Worm (Caenorhabditis elegans) whole organism, midembryonic: ENCODE results near the gene ceh-7.

Source experiments
- T22C8.4 ChIP-seq: fragments of 200-800 bp; sonication (Bioruptor generic); IDR thresholded peaks from 2 replicates; pipeline ENCODE4 v1.3.6; 2022; ENCODE audit warnings: missing genetic modification characterization, missing compliant biosample characterization
- flt-1 ChIP-seq: fragments of 200-800 bp; sonication (Bioruptor generic); IDR thresholded peaks from 2 replicates; pipeline ENCODE4 v1.3.6; 2022; ENCODE audit warnings: missing genetic modification characterization, missing compliant biosample characterization
- klf-2 ChIP-seq: fragments of 200-800 bp; sonication (Bioruptor generic); conservative IDR thresholded peaks from 2 replicates; pipeline ENCODE4 v1.3.6; 2022; ENCODE audit warnings: missing genetic modification reagents, missing genetic modification characterization, missing compliant biosample characterization
- med-1 ChIP-seq: sonication (generic microtip); optimal IDR thresholded peaks from 2 replicates; lab custom pipeline; 2017; ENCODE audit warnings: missing genetic modification characterization, mild to moderate bottlenecking, missing compliant biosample characterization, antibody characterized with exemption, missing genetic modification reagents; ENCODE audit not compliant: insufficient read depth
- ref-1 ChIP-seq: fragments of 200-800 bp; sonication (Bioruptor generic); conservative IDR thresholded peaks from 2 replicates; pipeline ENCODE4 v1.3.6; 2022; ENCODE audit warnings: missing genetic modification reagents, missing genetic modification characterization, missing compliant biosample characterization
- tab-1 ChIP-seq: fragments of 200-800 bp; sonication (Bioruptor generic); IDR thresholded peaks from 2 replicates; pipeline ENCODE4 v1.3.6; 2022; ENCODE audit warnings: missing genetic modification characterization, missing compliant biosample characterization
- ztf-23 ChIP-seq: fragments of 200-800 bp; sonication (Bioruptor generic); IDR thresholded peaks from 2 replicates; pipeline ENCODE4 v1.3.6; 2022; ENCODE audit warnings: missing genetic modification reagents, missing genetic modification characterization, missing compliant biosample characterization
- ztf-29 ChIP-seq: fragments of 200-800 bp; sonication (Bioruptor generic); IDR thresholded peaks from 2 replicates; pipeline ENCODE4 v1.3.6; 2022; ENCODE audit warnings: missing genetic modification reagents, missing genetic modification characterization, missing compliant biosample characterization

- no peak for TF ChIP-seq med-1 (GFP tag; lab: Kevin White, UChicago)
- no peak for TF ChIP-seq tab-1 (GFP tag; lab: Robert Waterston, UW)
- no peak for TF ChIP-seq ztf-29
- no peak for TF ChIP-seq T22C8.4
- no peak for TF ChIP-seq ref-1 (GFP tag; lab: Robert Waterston, UW)
- no peak for TF ChIP-seq flt-1 (GFP tag; lab: Robert Waterston, UW)
- no peak for TF ChIP-seq ztf-23 (GFP tag; lab: Robert Waterston, UW)
- no peak for TF ChIP-seq klf-2
Measured at ce11 chrII:8732339-8733100, 28.9 kb upstream of the ceh-7 start, which contains the start of gene rol-6.
